Fruit fly (Drosophila melanogaster) whole organism, wandering third instar larva: ENCODE data around the gene ZnT77C.

ENCODE experiments used
- Abd-B ChIP-seq: fragments of >200 bp; optimal IDR thresholded peaks from 2 replicates; lab custom pipeline; 2017; ENCODE audit warnings: missing biosample characterization, missing genetic modification characterization
- CG32264 ChIP-seq: fragments of 200-800 bp; sonication (Bioruptor generic); optimal IDR thresholded peaks from 2 replicates; lab custom pipeline; 2016; ENCODE audit warnings: missing biosample characterization, missing genetic modification characterization
- CG9705 ChIP-seq: fragments of 200-800 bp; sonication (Bioruptor generic); optimal IDR thresholded peaks from 2 replicates; lab custom pipeline; 2018; ENCODE audit warnings: missing biosample characterization, mild to moderate bottlenecking, missing genetic modification characterization
- CrebA ChIP-seq: fragments of 200-800 bp; sonication (Bioruptor generic); optimal IDR thresholded peaks from 2 replicates; lab custom pipeline; 2016; ENCODE audit warnings: missing biosample characterization, mild to moderate bottlenecking, missing genetic modification characterization, borderline replicate concordance
- Dfd ChIP-seq: fragments of >200 bp; optimal IDR thresholded peaks from 2 replicates; lab custom pipeline; 2017; ENCODE audit warnings: missing biosample characterization, missing genetic modification characterization
- Dif ChIP-seq: fragments of 200-275, 200-300 bp; sonication (Bioruptor generic); optimal IDR thresholded peaks from 2 replicates; lab custom pipeline; 2018; ENCODE audit warnings: missing biosample characterization, missing genetic modification characterization; ENCODE audit not compliant: partially characterized antibody
- GATAd ChIP-seq: sonication (Bioruptor generic); optimal IDR thresholded peaks from 2 replicates; lab custom pipeline; 2016; ENCODE audit warnings: missing biosample characterization, missing genetic modification characterization
- HLH106 ChIP-seq: fragments of 200-800 bp; optimal IDR thresholded peaks from 3 replicates; lab custom pipeline; 2019; ENCODE audit warnings: missing biosample characterization, mild to moderate bottlenecking, missing genetic modification characterization, moderate library complexity
- Hnf4 ChIP-seq: fragments of 200-800 bp; sonication (Bioruptor generic); optimal IDR thresholded peaks from 2 replicates; lab custom pipeline; 2016; ENCODE audit warnings: missing biosample characterization, mild to moderate bottlenecking, missing genetic modification characterization
- Hr78 ChIP-seq: fragments of >200 bp; optimal IDR thresholded peaks from 2 replicates; lab custom pipeline; 2017; ENCODE audit warnings: missing biosample characterization, missing genetic modification characterization
- Hr83 ChIP-seq: fragments of 200-300 bp; sonication (Bioruptor generic); optimal IDR thresholded peaks from 2 replicates; lab custom pipeline; 2016; ENCODE audit warnings: missing biosample characterization, mild to moderate bottlenecking, missing genetic modification characterization, moderate library complexity; ENCODE audit not compliant: poor library complexity, severe bottlenecking
- Jra ChIP-seq: sonication (Bioruptor generic); optimal IDR thresholded peaks from 2 replicates; lab custom pipeline; 2016; ENCODE audit warnings: missing biosample characterization, missing genetic modification characterization
- Mio ChIP-seq: sonication (Bioruptor generic); optimal IDR thresholded peaks from 2 replicates; lab custom pipeline; 2016; ENCODE audit warnings: missing biosample characterization, missing genetic modification characterization
- Myc ChIP-seq: fragments of >200 bp; optimal IDR thresholded peaks from 2 replicates; lab custom pipeline; 2017
- N ChIP-seq: fragments of >200 bp; optimal IDR thresholded peaks from 2 replicates; lab custom pipeline; 2018; ENCODE audit warnings: missing biosample characterization, missing external identifiers, missing genetic modification characterization
- OdsH ChIP-seq: fragments of 200-800 bp; sonication (Bioruptor generic); optimal IDR thresholded peaks from 2 replicates; lab custom pipeline; 2016; ENCODE audit warnings: missing biosample characterization, mild to moderate bottlenecking, missing genetic modification characterization
- Rel ChIP-seq, 2 experiments: fragments of 200-800 bp; sonication (Bioruptor generic) in 1 of 2; optimal IDR thresholded peaks; 2 replicates in 1 of 2; 3 replicates in 1 of 2; lab custom pipeline; 2016 to 2019; ENCODE audit warnings: mild to moderate bottlenecking in 2 of 2, missing biosample characterization in 2 of 2, missing genetic modification characterization in 2 of 2, moderate library complexity in 1 of 2
- Sp1 ChIP-seq: fragments of 200-800 bp; sonication (Bioruptor generic); optimal IDR thresholded peaks from 3 replicates; lab custom pipeline; 2019; ENCODE audit warnings: missing biosample characterization, mild to moderate bottlenecking, missing genetic modification characterization, moderate library complexity
- br ChIP-seq: fragments of 200-800 bp; sonication (Bioruptor generic); optimal IDR thresholded peaks from 2 replicates; lab custom pipeline; 2016; ENCODE audit warnings: missing biosample characterization, missing genetic modification characterization
- brk ChIP-seq: fragments of 200-800 bp; sonication (Bioruptor generic); optimal IDR thresholded peaks from 2 replicates; lab custom pipeline; 2016; ENCODE audit warnings: missing biosample characterization, mild to moderate bottlenecking, missing genetic modification characterization
- dmrt93B ChIP-seq: fragments of 200-800 bp; sonication (Bioruptor generic); optimal IDR thresholded peaks from 2 replicates; lab custom pipeline; 2018; ENCODE audit warnings: missing biosample characterization, mild to moderate bottlenecking, missing genetic modification characterization
- dsf ChIP-seq: sonication (Bioruptor generic); optimal IDR thresholded peaks from 2 replicates; lab custom pipeline; 2016; ENCODE audit warnings: missing biosample characterization, missing genetic modification characterization, borderline replicate concordance
- ey ChIP-seq: fragments of 200-800 bp; sonication (Bioruptor generic); optimal IDR thresholded peaks from 2 replicates; lab custom pipeline; 2016; ENCODE audit warnings: missing biosample characterization, missing genetic modification characterization
- foxo ChIP-seq, 2 experiments: fragments of 200-800 bp; sonication (Bioruptor generic); optimal IDR thresholded peaks; 2 replicates in 1 of 2; 3 replicates in 1 of 2; lab custom pipeline; 2016 to 2017; ENCODE audit warnings: missing biosample characterization in 2 of 2, missing genetic modification characterization in 2 of 2
- fru ChIP-seq: fragments of 200-800 bp; sonication (Bioruptor generic); optimal IDR thresholded peaks from 3 replicates; lab custom pipeline; 2016; ENCODE audit warnings: missing biosample characterization, mild to moderate bottlenecking, missing genetic modification characterization
- h ChIP-seq: fragments of 200-800 bp; sonication (Bioruptor generic); optimal IDR thresholded peaks from 3 replicates; lab custom pipeline; 2016; ENCODE audit warnings: missing biosample characterization, mild to moderate bottlenecking, missing genetic modification characterization
- jim ChIP-seq: fragments of 175-275, 200-325 bp; sonication (Bioruptor generic); optimal IDR thresholded peaks from 2 replicates; lab custom pipeline; 2016; ENCODE audit warnings: missing biosample characterization, mild to moderate bottlenecking, missing genetic modification characterization
- lola ChIP-seq: fragments of >200 bp; optimal IDR thresholded peaks from 2 replicates; lab custom pipeline; 2017; ENCODE audit warnings: missing biosample characterization, missing genetic modification characterization
- pan ChIP-seq: fragments of >200 bp; optimal IDR thresholded peaks from 2 replicates; lab custom pipeline; 2017
- psq ChIP-seq: fragments of 200-800 bp; sonication (Bioruptor generic); optimal IDR thresholded peaks from 3 replicates; lab custom pipeline; 2017; ENCODE audit warnings: missing biosample characterization, mild to moderate bottlenecking, missing genetic modification characterization, moderate library complexity
- rgr ChIP-seq: fragments of 200-800 bp; sonication (Bioruptor generic); optimal IDR thresholded peaks from 3 replicates; lab custom pipeline; 2016; ENCODE audit warnings: missing biosample characterization, mild to moderate bottlenecking, missing genetic modification characterization
- sage ChIP-seq: fragments of 200-800 bp; sonication (Bioruptor generic); optimal IDR thresholded peaks from 2 replicates; lab custom pipeline; 2016; ENCODE audit warnings: missing biosample characterization, mild to moderate bottlenecking, missing genetic modification characterization
- sv ChIP-seq: fragments of 200-800 bp; sonication (Bioruptor generic); optimal IDR thresholded peaks from 3 replicates; lab custom pipeline; 2016; ENCODE audit warnings: missing biosample characterization, missing genetic modification characterization
- tai ChIP-seq: sonication (Bioruptor generic); optimal IDR thresholded peaks from 2 replicates; lab custom pipeline; 2016; ENCODE audit warnings: missing biosample characterization, missing genetic modification characterization
- usp ChIP-seq: fragments of >200 bp; optimal IDR thresholded peaks from 2 replicates; lab custom pipeline; 2017; ENCODE audit warnings: missing biosample characterization, missing genetic modification characterization
- woc ChIP-seq: sonication (Bioruptor generic); optimal IDR thresholded peaks from 2 replicates; lab custom pipeline; 2016; ENCODE audit warnings: missing biosample characterization, mild to moderate bottlenecking, missing genetic modification characterization

Gene ZnT77C

DNA sequence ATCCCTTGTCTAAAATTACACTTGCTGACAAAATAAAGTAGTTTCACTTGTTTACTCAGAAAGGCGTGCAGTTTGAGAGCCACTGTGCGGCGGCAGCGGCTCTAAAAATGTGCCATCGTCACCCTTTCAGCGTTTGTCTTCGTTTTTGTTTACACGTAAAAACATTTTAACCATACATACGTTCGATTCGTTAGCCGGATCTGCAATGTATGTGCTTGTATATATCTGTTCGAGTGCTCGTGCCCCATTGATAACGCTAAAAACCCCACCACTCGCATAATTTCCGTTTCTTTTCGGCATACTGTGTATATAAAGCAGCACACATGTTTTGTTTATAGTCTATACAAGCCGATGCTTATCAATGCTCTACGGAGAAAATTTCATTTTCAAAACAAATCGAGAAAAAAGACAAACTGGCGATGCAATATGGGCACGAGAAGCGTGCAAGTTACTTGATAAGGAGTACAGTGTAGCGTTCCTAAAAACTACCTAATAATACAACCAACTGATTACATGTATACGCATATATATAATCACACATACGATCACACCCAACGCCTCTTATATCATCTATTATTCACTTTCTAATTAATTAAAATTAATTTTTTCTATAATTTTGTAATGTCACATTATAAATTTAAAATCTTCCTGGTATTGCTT is 21.9 kb upstream of the ZnT77C start:
- TF ChIP-seq tai (GFP tag; lab: Kevin White, UChicago), result no peak
- TF ChIP-seq foxo (GFP tag; optimal IDR thresholded peaks at IDR 0.05; lab: Kevin White, UChicago), result peak in 1 of 2 experiments; percentile 63
- no peak for TF ChIP-seq N
- TF ChIP-seq Hr83, result no peak
- TF ChIP-seq CG9705, result no peak
- no peak for TF ChIP-seq usp (GFP tag; lab: Kevin White, UChicago)
- TF ChIP-seq sage (GFP tag; lab: Kevin White, UChicago), result no peak
- peak; percentile 56 for TF ChIP-seq Sp1 (GFP tag; lab: Kevin White, UChicago)
- TF ChIP-seq OdsH, result peak; percentile 56
- peak; percentile 34 for TF ChIP-seq fru
- no peak for TF ChIP-seq woc
- TF ChIP-seq sv, result no peak
- TF ChIP-seq ey (GFP tag; lab: Kevin White, UChicago), result no peak
- no peak for TF ChIP-seq psq
- no peak for TF ChIP-seq CrebA (GFP tag; lab: Kevin White, UChicago)
- TF ChIP-seq brk (GFP tag; lab: Kevin White, UChicago), result peak; percentile 4
- no peak for TF ChIP-seq Jra
- no peak for TF ChIP-seq lola (GFP tag; lab: Kevin White, UChicago)
- TF ChIP-seq HLH106 (tag; lab: Kevin White, UChicago), result peak; percentile 64
- no peak for TF ChIP-seq Rel (GFP tag; optimal IDR thresholded peaks at IDR 0.05; lab: Kevin White, UChicago)
- peak; percentile 96 for TF ChIP-seq Rel (tag; optimal IDR thresholded peaks at IDR 0.05; lab: Kevin White, UChicago)
- no peak for TF ChIP-seq Hnf4 (GFP tag; lab: Kevin White, UChicago)
- TF ChIP-seq h (GFP tag; lab: Kevin White, UChicago), result peak; percentile 65
- TF ChIP-seq Myc (lab: Kevin White, UChicago), result no peak
- peak; percentile 63 for TF ChIP-seq rgr (GFP tag; lab: Kevin White, UChicago)
- no peak for TF ChIP-seq pan (lab: Kevin White, UChicago)
- peak; percentile 16 for TF ChIP-seq br (GFP tag; lab: Kevin White, UChicago)
- no peak for TF ChIP-seq Dif
- TF ChIP-seq Hr78 (GFP tag; lab: Kevin White, UChicago), result no peak

DNA sequence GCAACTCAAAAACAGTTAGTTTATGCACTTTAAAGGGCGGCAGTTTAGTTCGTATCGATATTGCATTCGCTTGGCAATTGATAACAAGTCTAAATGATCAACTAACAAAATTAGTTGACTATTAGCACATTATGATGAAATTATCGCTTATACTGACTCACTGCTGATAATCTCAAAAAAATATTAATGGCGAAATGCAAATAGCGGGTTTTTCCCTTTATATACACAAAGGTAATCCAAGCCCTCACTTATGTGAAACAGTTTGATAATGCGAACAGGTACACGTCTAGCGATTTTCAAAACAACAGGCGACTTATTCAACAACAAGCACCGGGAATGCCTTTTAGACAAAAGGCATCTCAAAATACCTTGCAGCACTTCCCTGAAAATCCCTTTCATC is 19.4 kb upstream of the ZnT77C start:
- TF ChIP-seq Sp1 (GFP tag; lab: Kevin White, UChicago), result no peak
- no peak for TF ChIP-seq GATAd (GFP tag; lab: Kevin White, UChicago)
- no peak for TF ChIP-seq Rel (GFP tag; optimal IDR thresholded peaks at IDR 0.05; lab: Kevin White, UChicago)
- peak; percentile 97 for TF ChIP-seq Rel (tag; optimal IDR thresholded peaks at IDR 0.05; lab: Kevin White, UChicago)

DNA sequence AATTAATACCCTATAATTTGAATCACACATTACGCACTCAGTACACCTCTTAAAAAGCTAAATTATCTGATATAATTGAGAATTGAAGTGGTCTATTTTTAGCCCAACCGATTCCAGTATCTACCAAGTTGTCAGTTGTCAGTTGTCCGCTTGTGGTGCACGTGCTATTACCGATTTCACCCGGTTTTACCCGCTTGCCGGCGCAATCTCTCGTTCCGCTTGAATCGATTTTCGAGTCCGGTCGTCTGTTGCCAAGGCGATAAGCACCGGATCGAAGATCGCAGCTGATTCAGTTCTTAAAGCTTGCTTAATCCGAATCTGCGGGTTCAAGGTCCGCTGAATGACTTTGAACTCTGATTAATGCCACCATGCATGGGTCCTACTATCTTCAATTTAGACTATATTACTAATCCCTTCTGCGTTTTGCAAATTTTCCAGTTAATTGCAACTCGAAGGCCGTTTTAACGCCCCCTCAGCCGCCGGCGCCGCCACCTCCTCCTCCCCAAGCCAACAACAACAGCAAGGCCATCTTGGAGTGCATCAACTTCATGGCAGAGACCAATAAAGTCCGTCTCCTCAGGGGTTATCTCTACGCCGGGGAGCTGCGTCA is 16.9 kb upstream of the ZnT77C start:
- TF ChIP-seq Myc (lab: Kevin White, UChicago), result no peak
- TF ChIP-seq, all 38 proteins: peak for 0

- no peak for TF ChIP-seq usp (GFP tag; lab: Kevin White, UChicago)
- TF ChIP-seq Rel (GFP tag; optimal IDR thresholded peaks at IDR 0.05; lab: Kevin White, UChicago), result peak; percentile 31
- TF ChIP-seq Rel (tag; optimal IDR thresholded peaks at IDR 0.05; lab: Kevin White, UChicago), result peak; percentile 21
- peak; percentile 77 for TF ChIP-seq HLH106 (tag; lab: Kevin White, UChicago)
- peak; percentile 60 for TF ChIP-seq Hnf4 (GFP tag; lab: Kevin White, UChicago)
- no peak for TF ChIP-seq Dfd (GFP tag; lab: Kevin White, UChicago)
- TF ChIP-seq psq, result peak; percentile 89
- no peak for TF ChIP-seq Hr78 (GFP tag; lab: Kevin White, UChicago)
- TF ChIP-seq sage (GFP tag; lab: Kevin White, UChicago), result peak; percentile 18
- peak; percentile 51 for TF ChIP-seq Dif
- peak; percentile 75 for TF ChIP-seq rgr (GFP tag; lab: Kevin White, UChicago)
- TF ChIP-seq CG9705, result peak; percentile 63
- TF ChIP-seq dsf, result no peak
- peak in 1 of 2 experiments; percentile 86 for TF ChIP-seq foxo (GFP tag; optimal IDR thresholded peaks at IDR 0.05; lab: Kevin White, UChicago)
- peak; percentile 87 for TF ChIP-seq fru
- TF ChIP-seq brk (GFP tag; lab: Kevin White, UChicago), result peak; percentile 23
- TF ChIP-seq GATAd (GFP tag; lab: Kevin White, UChicago), result no peak
- TF ChIP-seq OdsH, result peak; percentile 81
- TF ChIP-seq N, result no peak
- peak; percentile 85 for TF ChIP-seq ey (GFP tag; lab: Kevin White, UChicago)
- TF ChIP-seq sv, result peak; percentile 70
- peak; percentile 83 for TF ChIP-seq br (GFP tag; lab: Kevin White, UChicago)
- peak; percentile 61 for TF ChIP-seq dmrt93B
- peak; percentile 83 for TF ChIP-seq h (GFP tag; lab: Kevin White, UChicago)
- no peak for TF ChIP-seq pan (lab: Kevin White, UChicago)
- TF ChIP-seq Jra, result peak; percentile 67
- no peak for TF ChIP-seq jim
- no peak for TF ChIP-seq lola (GFP tag; lab: Kevin White, UChicago)
- TF ChIP-seq Mio (GFP tag; lab: Kevin White, UChicago), result no peak
- no peak for TF ChIP-seq CrebA (GFP tag; lab: Kevin White, UChicago)
- TF ChIP-seq Abd-B (GFP tag; lab: Kevin White, UChicago), result no peak
- TF ChIP-seq Sp1 (GFP tag; lab: Kevin White, UChicago), result peak; percentile 87
- peak; percentile 49 for TF ChIP-seq CG32264 (GFP tag; lab: Kevin White, UChicago)
- peak; percentile 69 for TF ChIP-seq tai (GFP tag; lab: Kevin White, UChicago)
- peak; percentile 96 for TF ChIP-seq woc
Observed at dm6 chr3L:20509121-20509934, 14.6 kb upstream of the ZnT77C start.
